Worm (Caenorhabditis elegans): Measurements from ENCODE around the gene npr-32.

The npr-32 gene

DNA sequence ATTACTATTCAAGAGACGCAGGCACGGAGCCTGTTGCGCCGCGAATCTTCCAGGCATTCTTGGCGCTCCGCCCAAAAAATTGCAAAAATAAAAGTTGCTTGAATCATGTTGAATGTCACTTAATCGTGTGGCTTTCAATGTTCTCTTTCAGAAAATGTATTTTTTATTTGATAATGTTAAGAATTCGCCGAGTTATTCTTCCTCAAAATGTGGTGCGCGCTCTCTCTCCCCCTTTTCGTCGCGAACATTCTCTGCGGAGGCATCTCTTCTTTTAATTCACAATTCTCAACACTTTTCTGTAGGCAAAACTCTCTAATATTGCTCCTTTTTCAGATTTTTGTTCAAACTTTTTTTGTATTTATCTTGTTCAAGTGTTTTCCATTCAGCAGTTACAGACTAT lies 47.5 kb upstream of the npr-32 start (continued):
- TF ChIP-seq duxl-1 (tag; optimal IDR thresholded peaks at IDR 0.05; ENCODE audit: poor library complexity), result peak; percentile 62
- peak; percentile 65 for TF ChIP-seq set-16 (GFP tag; IDR thresholded peaks at IDR 0.05)
- peak; percentile 47 to 79 for TF ChIP-seq mdl-1 (tag; optimal IDR thresholded peaks at IDR 0.05)
- TF ChIP-seq nhr-48 (tag; optimal IDR thresholded peaks at IDR 0.05), result peak; percentile 92
- TF ChIP-seq hlh-30 (tag; optimal IDR thresholded peaks at IDR 0.05; ENCODE audit: insufficient read depth), result peak; percentile 85
- TF ChIP-seq tag-97 (GFP tag; IDR thresholded peaks at IDR 0.05), result no peak
- TF ChIP-seq aly-2 (tag; optimal IDR thresholded peaks at IDR 0.05), result no peak
- TF ChIP-seq lin-13 (GFP tag; optimal IDR thresholded peaks at IDR 0.05), result peak; percentile 93
- TF ChIP-seq nhr-76 (tag; optimal IDR thresholded peaks at IDR 0.05), result peak; percentile 78
- peak; percentile 98 for TF ChIP-seq dve-1 (tag; optimal IDR thresholded peaks at IDR 0.05; ENCODE audit: insufficient read depth)
- peak; percentile 55 for TF ChIP-seq php-3 (GFP tag; IDR thresholded peaks at IDR 0.05)
- TF ChIP-seq snpc-1.2 (GFP tag; IDR thresholded peaks at IDR 0.05), result peak; percentile 89
- no peak for TF ChIP-seq nhr-111 (GFP tag; optimal IDR thresholded peaks at IDR 0.05)
- TF ChIP-seq ceh-44 (GFP tag; IDR thresholded peaks at IDR 0.05), result peak; percentile 50; the same call in 1 of the 2 replicates
- TF ChIP-seq daf-16 (GFP tag; optimal IDR thresholded peaks at IDR 0.05), result peak; percentile 10 to 80
- TF ChIP-seq daf-16 (tag; optimal IDR thresholded peaks at IDR 0.05), result peak; percentile 39
- peak; percentile 62 for TF ChIP-seq fos-1 (tag; optimal IDR thresholded peaks at IDR 0.05)
- TF ChIP-seq zip-11 (GFP tag; IDR thresholded peaks at IDR 0.05), result 0 out of 2 replicates have a peak, but pooled peaks have one; percentile 24
- TF ChIP-seq ZK546.5 (tag; optimal IDR thresholded peaks at IDR 0.05), result peak in 1 of 2 experiments; percentile 66
- peak; percentile 88 for TF ChIP-seq ctbp-1 (GFP tag; IDR thresholded peaks at IDR 0.05)
- peak; percentile 90 for TF ChIP-seq daf-19 (GFP tag; conservative IDR thresholded peaks at IDR 0.05)
- TF ChIP-seq lin-29 (GFP tag; IDR thresholded peaks at IDR 0.05), result peak; percentile 87
- TF ChIP-seq lin-1 (GFP tag; IDR thresholded peaks at IDR 0.05), result peak; percentile 60; the same call in 1 of the 2 replicates
- peak; percentile 96 for TF ChIP-seq ceh-20 (GFP tag; IDR thresholded peaks at IDR 0.05)
- peak; percentile 50; the same call in 1 of the 2 replicates for TF ChIP-seq Y105C5A.15 (GFP tag; IDR thresholded peaks at IDR 0.05)
- peak; percentile 88 for TF ChIP-seq madf-9 (GFP tag; conservative IDR thresholded peaks at IDR 0.05)
- TF ChIP-seq zfp-3 (GFP tag; conservative IDR thresholded peaks at IDR 0.05), result peak; percentile 98
- TF ChIP-seq lin-15B (tag; optimal IDR thresholded peaks at IDR 0.05), result no peak
- TF ChIP-seq mep-1 (tag; optimal IDR thresholded peaks at IDR 0.05), result peak; percentile 99
- TF ChIP-seq lir-3 (tag; optimal IDR thresholded peaks at IDR 0.05), result no peak
- TF ChIP-seq jun-1 (tag; optimal IDR thresholded peaks at IDR 0.05), result peak; percentile 91
- TF ChIP-seq nhr-11 (tag; optimal IDR thresholded peaks at IDR 0.05), result peak; percentile 99
- peak; percentile 94 for TF ChIP-seq egl-43 (GFP tag; IDR thresholded peaks at IDR 0.05)
- TF ChIP-seq pqm-1 (tag; optimal IDR thresholded peaks at IDR 0.05), result peak; percentile 36
- peak; percentile 98 for TF ChIP-seq nhr-77 (tag; optimal IDR thresholded peaks at IDR 0.05)

DNA sequence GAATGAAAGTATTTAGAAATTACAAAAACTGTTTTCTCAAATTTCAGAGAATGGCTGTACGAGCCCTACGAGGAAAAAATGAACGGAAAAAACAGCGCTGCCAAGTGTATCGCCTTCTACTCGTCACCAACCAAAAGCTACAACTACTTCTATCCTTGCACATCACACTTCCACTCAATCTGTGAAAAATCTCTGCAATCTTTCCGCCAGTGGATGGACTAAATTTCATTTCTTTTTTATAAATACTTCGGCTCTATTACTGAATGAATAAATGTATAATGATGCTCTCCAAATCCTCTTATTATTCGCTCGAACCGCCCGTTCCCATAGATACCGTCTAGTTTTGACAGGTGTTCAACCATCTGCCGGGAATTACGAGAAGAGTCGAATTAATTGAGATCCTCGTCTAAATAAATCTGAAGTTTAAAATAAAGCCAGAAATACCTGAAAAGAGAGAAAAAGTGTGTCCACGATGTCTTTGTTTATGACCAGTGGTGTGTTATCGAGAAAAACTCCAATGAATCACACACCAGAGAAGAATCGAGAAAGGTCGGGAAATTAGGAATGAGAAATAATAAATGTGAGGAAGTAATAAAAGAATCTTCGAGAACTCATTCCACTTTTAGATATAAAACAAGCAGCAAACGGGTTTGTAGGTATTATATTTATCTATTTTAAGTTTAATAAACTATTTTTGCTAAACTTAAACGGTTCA lies 46.8 kb upstream of the npr-32 start:
- TF ChIP-seq daf-16 (GFP tag; optimal IDR thresholded peaks at IDR 0.05), result peak in 1 of 2 experiments; percentile 29
- TF ChIP-seq daf-16 (tag; optimal IDR thresholded peaks at IDR 0.05), result peak; percentile 74
- TF ChIP-seq mdt-29 (GFP tag; IDR thresholded peaks at IDR 0.05), result 0 out of 2 replicates have a peak, but pooled peaks have one; percentile 54
- 0 out of 2 replicates have a peak, but pooled peaks have one; percentile 37 for TF ChIP-seq Y105C5A.15 (GFP tag; IDR thresholded peaks at IDR 0.05)
- TF ChIP-seq skn-1 (tag; optimal IDR thresholded peaks at IDR 0.05), result peak; percentile 21
- no peak for TF ChIP-seq spr-3 (GFP tag; optimal IDR thresholded peaks at IDR 0.05)
- TF ChIP-seq T26A8.4 (GFP tag; IDR thresholded peaks at IDR 0.05), result 0 out of 2 replicates have a peak, but pooled peaks have one; percentile 6
- 0 out of 4 replicates have a peak, but pooled peaks of 1 of the 2 experiments have one; percentile 69 for TF ChIP-seq madf-5 (GFP tag; IDR thresholded peaks at IDR 0.05)
- peak; percentile 12 for TF ChIP-seq hlh-30 (tag; optimal IDR thresholded peaks at IDR 0.05; ENCODE audit: insufficient read depth)
- no peak for TF ChIP-seq mdl-1 (tag; optimal IDR thresholded peaks at IDR 0.05)
- TF ChIP-seq T20F7.1 (GFP tag; optimal IDR thresholded peaks at IDR 0.05), result no peak
- no peak for TF ChIP-seq set-16 (GFP tag; IDR thresholded peaks at IDR 0.05)
- no peak for TF ChIP-seq ZK546.5 (tag; optimal IDR thresholded peaks at IDR 0.05)
- TF ChIP-seq snpc-1.2 (GFP tag; IDR thresholded peaks at IDR 0.05), result peak; percentile 65; the same call in 1 of the 2 replicates

Measured in whole organism, L4 larva.